Fruit fly (Drosophila melanogaster) whole organism, embryonic: Measurements from ENCODE around the gene RpS28a.
A peak's percentile ranks its signal among the peaks of the same experiment; 100 is the strongest.

Experiments
- ATbp ChIP-seq: fragments of 200-800 bp; sonication (Bioruptor generic); optimal IDR thresholded peaks from 2 replicates; lab custom pipeline; 2017; ENCODE audit warnings: missing biosample characterization, mild to moderate bottlenecking, missing genetic modification characterization, missing genetic modification reagents
- Atf-2 ChIP-seq: fragments of 200-800 bp; sonication (Bioruptor generic); optimal IDR thresholded peaks from 2 replicates; lab custom pipeline; 2016; ENCODE audit warnings: missing biosample characterization, missing genetic modification characterization
- BEAF-32 ChIP-seq: fragments of 200-800 bp; sonication (Bioruptor generic); optimal IDR thresholded peaks from 3 replicates; lab custom pipeline; 2017; ENCODE audit warnings: missing biosample characterization, missing genetic modification characterization, mild to moderate bottlenecking, moderate library complexity, missing genetic modification reagents
- BtbVII ChIP-seq: fragments of 200-800 bp; sonication (Bioruptor generic); optimal IDR thresholded peaks from 3 replicates; lab custom pipeline; 2017; ENCODE audit warnings: missing biosample characterization, mild to moderate bottlenecking, missing genetic modification characterization
- CG13287 ChIP-seq: fragments of 200-800 bp; sonication (Bioruptor generic); IDR thresholded peaks from 2 replicates; pipeline ENCODE4 v1.3.6; 2022; ENCODE audit warnings: missing biosample characterization, missing genetic modification characterization; ENCODE audit not compliant: partially characterized antibody
- CG14441 ChIP-seq: fragments of 200-800 bp; sonication (Bioruptor generic); IDR thresholded peaks from 2 replicates; pipeline ENCODE4 v1.3.6; 2022; ENCODE audit warnings: missing biosample characterization, missing genetic modification characterization
- CG1832 ChIP-seq: fragments of 200-800 bp; sonication (Bioruptor generic); optimal IDR thresholded peaks from 2 replicates; lab custom pipeline; 2017; ENCODE audit warnings: missing biosample characterization, mild to moderate bottlenecking, missing genetic modification characterization, inconsistent platforms
- CG2875 ChIP-seq: fragments of 200-800 bp; sonication (Bioruptor generic); optimal IDR thresholded peaks from 2 replicates; lab custom pipeline; 2017; ENCODE audit warnings: missing biosample characterization, mild to moderate bottlenecking, missing genetic modification characterization, missing genetic modification reagents
- CG30403 ChIP-seq: fragments of 200-800 bp; sonication (Bioruptor generic); optimal IDR thresholded peaks from 3 replicates; lab custom pipeline; 2016; ENCODE audit warnings: missing biosample characterization, missing genetic modification characterization
- CG34224 ChIP-seq: fragments of 200-800 bp; sonication (Bioruptor generic); IDR thresholded peaks from 3 replicates; pipeline ENCODE4 v1.3.6; 2022; ENCODE audit warnings: missing biosample characterization, missing genetic modification characterization; ENCODE audit not compliant: partially characterized antibody
- CG4617 ChIP-seq: fragments of 200-800 bp; sonication (Bioruptor generic); optimal IDR thresholded peaks from 3 replicates; lab custom pipeline; 2016; ENCODE audit warnings: missing biosample characterization, missing genetic modification characterization, borderline replicate concordance
- CG6254 ChIP-seq: fragments of 200-800 bp; sonication (Bioruptor generic); optimal IDR thresholded peaks from 3 replicates; lab custom pipeline; 2017; ENCODE audit warnings: mild to moderate bottlenecking, missing biosample characterization, missing genetic modification reagents, missing genetic modification characterization
- CG6654 ChIP-seq: fragments of 200-800 bp; sonication (Bioruptor generic); optimal IDR thresholded peaks from 2 replicates; lab custom pipeline; 2017; ENCODE audit warnings: missing biosample characterization, mild to moderate bottlenecking, missing genetic modification characterization
- Dbx ChIP-seq: fragments of 200-800 bp; sonication (Bioruptor generic); IDR thresholded peaks from 3 replicates; pipeline ENCODE4 v1.3.6; 2022; ENCODE audit warnings: missing biosample characterization, missing genetic modification characterization
- Dip3 ChIP-seq: fragments of 200-800 bp; sonication (Bioruptor generic); optimal IDR thresholded peaks from 3 replicates; lab custom pipeline; 2016; ENCODE audit warnings: missing biosample characterization, missing genetic modification characterization
- Dp ChIP-seq: fragments of 200-800 bp; sonication (Bioruptor generic); optimal IDR thresholded peaks from 2 replicates; lab custom pipeline; 2018; ENCODE audit warnings: missing biosample characterization, mild to moderate bottlenecking, missing genetic modification characterization, moderate library complexity
- E2f2 ChIP-seq: fragments of 200-800 bp; sonication (Bioruptor generic); IDR thresholded peaks from 2 replicates; pipeline ENCODE4 v1.3.6; 2022; ENCODE audit warnings: missing biosample characterization, missing genetic modification characterization
- HHEX ChIP-seq: fragments of 200-800 bp; sonication (Bioruptor generic); optimal IDR thresholded peaks from 3 replicates; lab custom pipeline; 2017; ENCODE audit warnings: missing biosample characterization, mild to moderate bottlenecking, missing genetic modification characterization, missing genetic modification reagents
- HmgD ChIP-seq: fragments of 200-800 bp; sonication (Bioruptor generic); optimal IDR thresholded peaks from 3 replicates; lab custom pipeline; 2016; ENCODE audit warnings: missing biosample characterization, missing genetic modification characterization
- HmgZ ChIP-seq: fragments of 200-800 bp; sonication (Bioruptor generic); optimal IDR thresholded peaks from 2 replicates; lab custom pipeline; 2018; ENCODE audit warnings: missing biosample characterization, mild to moderate bottlenecking, missing genetic modification characterization
- Hr39 ChIP-seq: fragments of >200 bp; optimal IDR thresholded peaks from 2 replicates; lab custom pipeline; 2017
- MBD-R2 ChIP-seq: fragments of 200-800 bp; sonication (Bioruptor generic); IDR thresholded peaks from 2 replicates; pipeline ENCODE4 v1.3.6; 2022; ENCODE audit warnings: missing biosample characterization, missing genetic modification characterization
- Meics ChIP-seq: fragments of 200-800 bp; sonication (Bioruptor generic); optimal IDR thresholded peaks from 2 replicates; lab custom pipeline; 2017; ENCODE audit warnings: missing biosample characterization, mild to moderate bottlenecking, missing genetic modification characterization
- Mrtf ChIP-seq: fragments of 200-800 bp; sonication (Bioruptor generic); IDR thresholded peaks from 3 replicates; pipeline ENCODE4 v1.3.6; 2022; ENCODE audit warnings: missing biosample characterization, missing genetic modification characterization
- Opbp ChIP-seq: fragments of 200-800 bp; sonication (Bioruptor generic); IDR thresholded peaks from 3 replicates; pipeline ENCODE4 v1.3.6; 2022; ENCODE audit warnings: missing biosample characterization, missing genetic modification characterization; ENCODE audit not compliant: partially characterized antibody
- Ptx1 ChIP-seq: fragments of 200-800 bp; sonication (Bioruptor generic); IDR thresholded peaks from 2 replicates; pipeline ENCODE4 v1.3.6; 2022; ENCODE audit warnings: missing biosample characterization, missing genetic modification characterization
- Sry-δ ChIP-seq: fragments of 200-800 bp; sonication (Bioruptor generic); optimal IDR thresholded peaks from 2 replicates; lab custom pipeline; 2016; ENCODE audit warnings: missing biosample characterization, missing genetic modification characterization
- YL-1 ChIP-seq: fragments of 200-800 bp; sonication (Bioruptor generic); optimal IDR thresholded peaks from 3 replicates; lab custom pipeline; 2017; ENCODE audit warnings: missing biosample characterization, mild to moderate bottlenecking, missing genetic modification characterization
- cato ChIP-seq: fragments of 200-800 bp; sonication (Bioruptor generic); optimal IDR thresholded peaks from 2 replicates; lab custom pipeline; 2016; ENCODE audit warnings: missing biosample characterization, missing genetic modification characterization, borderline replicate concordance
- chinmo ChIP-seq: fragments of 200-800 bp; sonication (Bioruptor generic); IDR thresholded peaks from 4 replicates; pipeline ENCODE4 v1.3.6; 2022; ENCODE audit warnings: missing biosample characterization, missing genetic modification characterization; ENCODE audit not compliant: partially characterized antibody
- crp ChIP-seq, 2 experiments: fragments of 200-800 bp; sonication (Bioruptor generic); optimal IDR thresholded peaks; 2 replicates in 1 of 2; 3 replicates in 1 of 2; lab custom pipeline; 2017; ENCODE audit warnings: missing biosample characterization in 2 of 2, missing genetic modification characterization in 2 of 2, mild to moderate bottlenecking in 1 of 2, moderate library complexity in 1 of 2
- dpn ChIP-seq, 2 experiments: fragments of 200-800 bp; sonication (Bioruptor generic); optimal IDR thresholded peaks; 3 replicates each; lab custom pipeline; 2016; ENCODE audit warnings: missing biosample characterization in 2 of 2, missing genetic modification characterization in 2 of 2
- emc ChIP-seq: fragments of 200-800 bp; sonication (Bioruptor generic); optimal IDR thresholded peaks from 2 replicates; lab custom pipeline; 2016; ENCODE audit warnings: missing biosample characterization, missing genetic modification characterization
- fd64A ChIP-seq: fragments of 200-800 bp; sonication (Bioruptor generic); optimal IDR thresholded peaks from 3 replicates; lab custom pipeline; 2018; ENCODE audit warnings: missing biosample characterization, mild to moderate bottlenecking, missing genetic modification characterization
- gfzf ChIP-seq: fragments of 200-800 bp; sonication (Bioruptor generic); optimal IDR thresholded peaks from 2 replicates; lab custom pipeline; 2016; ENCODE audit warnings: missing biosample characterization, mild to moderate bottlenecking, missing genetic modification characterization, moderate library complexity
- jing ChIP-seq: fragments of 200-800 bp; sonication (Bioruptor generic); optimal IDR thresholded peaks from 2 replicates; lab custom pipeline; 2018; ENCODE audit warnings: missing biosample characterization, mild to moderate bottlenecking, missing genetic modification characterization
- knrl ChIP-seq: fragments of 200-800 bp; sonication (Bioruptor generic); IDR thresholded peaks from 3 replicates; pipeline ENCODE4 v1.3.6; 2022; ENCODE audit warnings: missing biosample characterization, missing genetic modification characterization; ENCODE audit not compliant: partially characterized antibody
- mam ChIP-seq: fragments of 200-800 bp; sonication (Bioruptor generic); optimal IDR thresholded peaks from 3 replicates; lab custom pipeline; 2016; ENCODE audit warnings: missing biosample characterization, missing genetic modification characterization
- nmo ChIP-seq: fragments of 200-800 bp; sonication (Bioruptor generic); optimal IDR thresholded peaks from 2 replicates; lab custom pipeline; 2018; ENCODE audit warnings: missing biosample characterization, mild to moderate bottlenecking, missing genetic modification characterization, moderate library complexity
- pros ChIP-seq: fragments of 200-800 bp; sonication (Bioruptor generic); optimal IDR thresholded peaks from 3 replicates; lab custom pipeline; 2019; ENCODE audit warnings: missing biosample characterization, mild to moderate bottlenecking, missing genetic modification characterization, moderate library complexity
- pum ChIP-seq: fragments of 200-800 bp; sonication (Bioruptor generic); optimal IDR thresholded peaks from 2 replicates; lab custom pipeline; 2016; ENCODE audit warnings: missing biosample characterization, missing genetic modification characterization
- sna ChIP-seq: fragments of 200-800 bp; sonication (Bioruptor generic); IDR thresholded peaks from 2 replicates; pipeline ENCODE4 v1.3.6; 2022; ENCODE audit warnings: missing biosample characterization, missing genetic modification characterization; ENCODE audit not compliant: partially characterized antibody
- sob ChIP-seq: fragments of 200-800 bp; sonication (Bioruptor generic); IDR thresholded peaks from 2 replicates; pipeline ENCODE4 v1.3.6; 2022; ENCODE audit warnings: missing biosample characterization, missing genetic modification characterization
- stwl ChIP-seq: fragments of 200-800 bp; sonication (Bioruptor generic); optimal IDR thresholded peaks from 3 replicates; lab custom pipeline; 2018; ENCODE audit warnings: missing biosample characterization, mild to moderate bottlenecking, missing genetic modification characterization, moderate library complexity
- tgo ChIP-seq: fragments of 200-800 bp; sonication (Bioruptor generic); IDR thresholded peaks from 3 replicates; pipeline ENCODE4 v1.3.6; 2022; ENCODE audit warnings: missing biosample characterization, missing genetic modification characterization
- tna ChIP-seq: fragments of 200-800 bp; sonication (Bioruptor generic); IDR thresholded peaks from 2 replicates; pipeline ENCODE4 v1.3.6; 2022; ENCODE audit warnings: missing biosample characterization, missing genetic modification characterization; ENCODE audit not compliant: partially characterized antibody
- trem ChIP-seq: fragments of 200-800 bp; optimal IDR thresholded peaks from 3 replicates; lab custom pipeline; 2019; ENCODE audit warnings: missing biosample characterization, mild to moderate bottlenecking, missing genetic modification characterization, moderate library complexity
- unc-4 ChIP-seq: fragments of 200-800 bp; sonication (Bioruptor generic); IDR thresholded peaks from 2 replicates; pipeline ENCODE4 v1.3.6; 2022; ENCODE audit warnings: missing biosample characterization, missing genetic modification characterization; ENCODE audit not compliant: partially characterized antibody
- vnd ChIP-seq: fragments of 200-800 bp; sonication (Bioruptor generic); IDR thresholded peaks from 3 replicates; pipeline ENCODE4 v1.3.6; 2022; ENCODE audit warnings: missing biosample characterization, missing genetic modification characterization; ENCODE audit not compliant: partially characterized antibody

RpS28a gene

DNA sequence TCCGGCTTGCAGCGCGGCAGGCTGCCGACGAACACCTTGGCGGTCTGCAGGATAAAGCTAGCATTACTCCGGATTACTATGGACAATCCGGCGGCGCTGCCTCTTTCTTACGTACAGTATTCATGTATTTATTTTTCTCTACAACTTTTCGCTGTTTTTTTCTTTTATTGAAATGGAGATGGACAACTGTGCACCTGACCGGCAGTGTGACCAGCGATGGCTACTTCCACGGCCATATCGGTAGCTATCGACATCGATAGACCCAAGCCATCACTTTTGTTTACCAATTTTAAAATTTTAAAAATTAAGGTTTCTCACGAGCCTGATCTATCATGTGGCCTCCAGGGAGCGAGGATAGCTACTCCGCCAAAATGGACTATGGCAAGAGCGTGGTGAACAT lies 27.4 kb downstream of the RpS28a start, which contains the start of the genes CG7903 and Sas-6 (continued):
- TF ChIP-seq Mrtf (GFP tag; lab: Robert Waterston, UW) (no peak), MBD-R2 (GFP tag; lab: Robert Waterston, UW) (peak; percentile 94), stwl (tag; lab: Kevin White, UChicago) (peak; percentile 56), tna (GFP tag; lab: Robert Waterston, UW) (peak; percentile 43; the same call in 1 of the 2 replicates), vnd (peak; percentile 63), Dip3 (GFP tag; lab: Kevin White, UChicago) (no peak), BEAF-32 (GFP tag; lab: Kevin White, UChicago) (peak; percentile 73), CG4617 (GFP tag; lab: Kevin White, UChicago) (peak; percentile 81), sob (GFP tag; lab: Robert Waterston, UW) (0 out of 2 replicates have a peak, but pooled peaks have one; percentile 26), YL-1 (peak; percentile 42), gfzf (GFP tag; lab: Kevin White, UChicago) (peak; percentile 67), Atf-2 (GFP tag; lab: Kevin White, UChicago) (no peak), nmo (GFP tag; lab: Kevin White, UChicago) (peak; percentile 20), CG30403 (GFP tag; lab: Kevin White, UChicago) (peak; percentile 2), Meics (peak; percentile 92), cato (no peak), jing (GFP tag; lab: Kevin White, UChicago) (no peak), HmgZ (peak; percentile 33), dpn (GFP tag; optimal IDR thresholded peaks at IDR 0.05; lab: Kevin White, UChicago) (no peak), Ptx1 (GFP tag; lab: Robert Waterston, UW) (no peak), CG6654 (GFP tag; lab: Kevin White, UChicago) (no peak), knrl (peak; percentile 67), HmgD (GFP tag; lab: Kevin White, UChicago) (no peak), CG2875 (GFP tag; lab: Kevin White, UChicago) (no peak), pros (GFP tag; lab: Kevin White, UChicago) (no peak), Sry-δ (GFP tag; lab: Kevin White, UChicago) (peak; percentile 94), Dp (peak; percentile 67), Opbp (GFP tag; lab: Robert Waterston, UW) (peak; percentile 60; the same call in 1 of the 3 replicates), CG6254 (GFP tag; lab: Kevin White, UChicago) (no peak), HHEX (GFP tag; lab: Kevin White, UChicago) (no peak), trem (tag; lab: Kevin White, UChicago) (peak; percentile 33), CG34224 (GFP tag; lab: Robert Waterston, UW) (peak; percentile 76), emc (GFP tag; lab: Kevin White, UChicago) (no peak), tgo (no peak), CG1832 (GFP tag; lab: Kevin White, UChicago) (no peak), pum (GFP tag; lab: Kevin White, UChicago) (no peak), unc-4 (peak; percentile 77), Dbx (GFP tag; lab: Robert Waterston, UW) (no peak), fd64A (no peak), Hr39 (no peak), E2f2 (GFP tag; lab: Robert Waterston, UW) (peak; percentile 79), chinmo (GFP tag; lab: Robert Waterston, UW) (peak; percentile 65; the same call in 1 of the 4 replicates), ATbp (GFP tag; lab: Kevin White, UChicago) (no peak), CG13287 (GFP tag; lab: Robert Waterston, UW) (peak; percentile 82), CG14441 (no peak), sna (GFP tag; lab: Robert Waterston, UW) (peak; percentile 60), BtbVII (GFP tag; lab: Kevin White, UChicago) (no peak), crp (GFP tag; optimal IDR thresholded peaks at IDR 0.05; lab: Kevin White, UChicago) (peak in 1 of 2 experiments; percentile 2), mam (GFP tag; lab: Kevin White, UChicago) (no peak)
